Fruit fly (Drosophila melanogaster): Measurements from ENCODE around the gene AsnS.

The AsnS gene

dm6 chr3L:21185622-21186021 is 12.7 kb downstream of the AsnS start (continued):
- TF ChIP-seq Mes4 (GFP tag; optimal IDR thresholded peaks at IDR 0.05) (no peak), CG11247 (GFP tag; IDR thresholded peaks at IDR 0.05) (no peak), Bteb2 (GFP tag; optimal IDR thresholded peaks at IDR 0.05) (no peak), CG3281 (GFP tag; optimal IDR thresholded peaks at IDR 0.05) (no peak), CG4404 (GFP tag; IDR thresholded peaks at IDR 0.05) (no peak), schlank (tag; optimal IDR thresholded peaks at IDR 0.05) (no peak), CG10366 (GFP tag; IDR thresholded peaks at IDR 0.05) (peak; percentile 33; the same call in 1 of the 2 replicates), onecut (GFP tag; IDR thresholded peaks at IDR 0.05) (peak; percentile 97), CG13894 (tag; optimal IDR thresholded peaks at IDR 0.05) (peak; percentile 25), CG15514 (GFP tag; optimal IDR thresholded peaks at IDR 0.05) (peak; percentile 97)

DNA sequence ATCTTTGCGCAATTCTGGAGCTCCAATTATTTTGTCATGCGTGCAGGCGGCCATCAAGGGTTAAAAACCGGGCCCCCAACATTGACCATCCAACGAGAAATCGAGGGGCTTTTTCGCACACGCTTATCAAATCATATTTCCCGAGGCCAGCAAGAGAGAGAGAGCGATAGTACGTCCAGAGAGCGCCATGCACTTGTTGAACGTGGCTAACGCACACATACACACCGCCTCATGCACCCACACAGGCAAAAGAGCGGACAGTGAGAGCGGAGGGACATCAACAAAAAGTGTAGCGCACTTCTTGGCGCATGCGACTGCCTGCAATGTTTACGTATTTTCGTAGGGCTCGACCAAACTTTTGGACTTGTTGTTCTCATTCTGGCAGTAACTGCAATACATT is 13.6 kb downstream of the AsnS start:
- TF ChIP-seq Trl (optimal IDR thresholded peaks at IDR 0.05): peak; percentile 27 to 54
- no peak for TF ChIP-seq Trl (GFP tag; optimal IDR thresholded peaks at IDR 0.05)
- TF ChIP-seq cg (GFP tag; optimal IDR thresholded peaks at IDR 0.05): peak; percentile 23
- TF ChIP-seq ewg (GFP tag; optimal IDR thresholded peaks at IDR 0.05): peak; percentile 30
- peak; percentile 26 for TF ChIP-seq Med (GFP tag)
- TF ChIP-seq scrt (GFP tag; optimal IDR thresholded peaks at IDR 0.05): peak; percentile 99
- no peak for TF ChIP-seq tna (GFP tag; IDR thresholded peaks at IDR 0.05; ENCODE audit: partially characterized antibody)
- TF ChIP-seq CG12071 (GFP tag; optimal IDR thresholded peaks at IDR 0.05): no peak
- TF ChIP-seq CG13894 (tag; optimal IDR thresholded peaks at IDR 0.05): peak; percentile 29
- TF ChIP-seq chinmo (GFP tag; IDR thresholded peaks at IDR 0.05; ENCODE audit: partially characterized antibody): 0 out of 4 replicates have a peak, but pooled peaks have one; percentile 15

dm6 chr3L:21192024-21192423 is 19.1 kb downstream of the AsnS start:
- no peak for TF ChIP-seq CG9609 (GFP tag; optimal IDR thresholded peaks at IDR 0.05)
- TF ChIP-seq CG15514 (GFP tag; optimal IDR thresholded peaks at IDR 0.05): peak; percentile 32
- peak; percentile 33 for TF ChIP-seq CG6854 (GFP tag; optimal IDR thresholded peaks at IDR 0.05)
- TF ChIP-seq Meics (GFP tag; optimal IDR thresholded peaks at IDR 0.05): peak; percentile 34
- TF ChIP-seq B-H2 (GFP tag; optimal IDR thresholded peaks at IDR 0.05): peak; percentile 10
- 0 out of 3 replicates have a peak, but pooled peaks have one; percentile 10 for TF ChIP-seq ci (GFP tag; IDR thresholded peaks at IDR 0.05)
- TF ChIP-seq CG4617 (GFP tag; optimal IDR thresholded peaks at IDR 0.05; ENCODE audit: borderline replicate concordance): no peak
- peak; percentile 33 for TF ChIP-seq nom (GFP tag; optimal IDR thresholded peaks at IDR 0.05)
- TF ChIP-seq onecut (GFP tag; IDR thresholded peaks at IDR 0.05): peak; percentile 70
- peak; percentile 60 for TF ChIP-seq CG6765 (GFP tag; optimal IDR thresholded peaks at IDR 0.05)
- TF ChIP-seq mirr (GFP tag; optimal IDR thresholded peaks at IDR 0.05): peak; percentile 44
- TF ChIP-seq CG32532 (GFP tag; IDR thresholded peaks at IDR 0.05): 0 out of 2 replicates have a peak, but pooled peaks have one; percentile 6
- no peak for TF ChIP-seq prd (optimal IDR thresholded peaks at IDR 0.05)
- TF ChIP-seq prd (GFP tag; IDR thresholded peaks at IDR 0.05): no peak
- no peak for TF ChIP-seq z (GFP tag; IDR thresholded peaks at IDR 0.05)
- peak; percentile 43 for TF ChIP-seq CG13894 (tag; optimal IDR thresholded peaks at IDR 0.05)
- no peak for TF ChIP-seq run (tag; optimal IDR thresholded peaks at IDR 0.05)
- TF ChIP-seq Side (GFP tag; optimal IDR thresholded peaks at IDR 0.05): no peak
- TF ChIP-seq scrt (GFP tag; optimal IDR thresholded peaks at IDR 0.05): peak; percentile 66
- TF ChIP-seq Fer1 (GFP tag; optimal IDR thresholded peaks at IDR 0.05): peak; percentile 49
- peak; percentile 38 for TF ChIP-seq CG17385 (GFP tag; optimal IDR thresholded peaks at IDR 0.05)
- TF ChIP-seq Dbx (GFP tag; IDR thresholded peaks at IDR 0.05): 0 out of 3 replicates have a peak, but pooled peaks have one; percentile 9
- TF ChIP-seq CG17328 (GFP tag; IDR thresholded peaks at IDR 0.05): 0 out of 2 replicates have a peak, but pooled peaks have one; percentile 12
- peak; percentile 31; the same call in 1 of the 2 replicates for TF ChIP-seq Rfx (GFP tag; IDR thresholded peaks at IDR 0.05)
- TF ChIP-seq lab (GFP tag; optimal IDR thresholded peaks at IDR 0.05): peak; percentile 61
- peak; percentile 65 for TF ChIP-seq CG34376 (GFP tag; optimal IDR thresholded peaks at IDR 0.05)
- peak; percentile 24 to 25 for TF ChIP-seq Trl (optimal IDR thresholded peaks at IDR 0.05)
- TF ChIP-seq Trl (GFP tag; optimal IDR thresholded peaks at IDR 0.05): no peak
- no peak for TF ChIP-seq ase (GFP tag; IDR thresholded peaks at IDR 0.05)
- no peak for TF ChIP-seq CG4360 (GFP tag; IDR thresholded peaks at IDR 0.05)
- TF ChIP-seq Hand (GFP tag; optimal IDR thresholded peaks at IDR 0.05): peak; percentile 40
- no peak for TF ChIP-seq CG17612 (GFP tag; IDR thresholded peaks at IDR 0.05)
- no peak for TF ChIP-seq Abd-B (GFP tag; optimal IDR thresholded peaks at IDR 0.05)
- TF ChIP-seq CG12071 (GFP tag; optimal IDR thresholded peaks at IDR 0.05): peak; percentile 33
- TF ChIP-seq CG16779 (GFP tag; IDR thresholded peaks at IDR 0.05): peak; percentile 56; the same call in 1 of the 2 replicates
